Worm (Caenorhabditis elegans) whole organism, midembryonic: ENCODE data around the gene srh-295.

ENCODE experiments used
- T22C8.4 ChIP-seq: fragments of 200-800 bp; sonication (Bioruptor generic); IDR thresholded peaks from 2 replicates; pipeline ENCODE4 v1.3.6; 2022; ENCODE audit warnings: missing genetic modification characterization, missing compliant biosample characterization
- cog-1 ChIP-seq: sonication (generic microtip); optimal IDR thresholded peaks from 2 replicates; lab custom pipeline; 2016; ENCODE audit warnings: missing genetic modification characterization, missing compliant biosample characterization
- flt-1 ChIP-seq: fragments of 200-800 bp; sonication (Bioruptor generic); IDR thresholded peaks from 2 replicates; pipeline ENCODE4 v1.3.6; 2022; ENCODE audit warnings: missing genetic modification characterization, missing compliant biosample characterization
- klf-2 ChIP-seq: fragments of 200-800 bp; sonication (Bioruptor generic); conservative IDR thresholded peaks from 2 replicates; pipeline ENCODE4 v1.3.6; 2022; ENCODE audit warnings: missing genetic modification reagents, missing genetic modification characterization, missing compliant biosample characterization
- med-1 ChIP-seq: sonication (generic microtip); optimal IDR thresholded peaks from 2 replicates; lab custom pipeline; 2017; ENCODE audit warnings: missing genetic modification characterization, mild to moderate bottlenecking, missing compliant biosample characterization, antibody characterized with exemption, missing genetic modification reagents; ENCODE audit not compliant: insufficient read depth
- ref-1 ChIP-seq: fragments of 200-800 bp; sonication (Bioruptor generic); conservative IDR thresholded peaks from 2 replicates; pipeline ENCODE4 v1.3.6; 2022; ENCODE audit warnings: missing genetic modification reagents, missing genetic modification characterization, missing compliant biosample characterization
- tab-1 ChIP-seq: fragments of 200-800 bp; sonication (Bioruptor generic); IDR thresholded peaks from 2 replicates; pipeline ENCODE4 v1.3.6; 2022; ENCODE audit warnings: missing genetic modification characterization, missing compliant biosample characterization
- ztf-23 ChIP-seq: fragments of 200-800 bp; sonication (Bioruptor generic); IDR thresholded peaks from 2 replicates; pipeline ENCODE4 v1.3.6; 2022; ENCODE audit warnings: missing genetic modification reagents, missing genetic modification characterization, missing compliant biosample characterization
- ztf-29 ChIP-seq: fragments of 200-800 bp; sonication (Bioruptor generic); IDR thresholded peaks from 2 replicates; pipeline ENCODE4 v1.3.6; 2022; ENCODE audit warnings: missing genetic modification reagents, missing genetic modification characterization, missing compliant biosample characterization

The srh-295 gene

ce11 chrV:15327745-15328447, 2.5 kb upstream of the srh-295 start, which contains the start of gene ZK1037.6:
Gene ZK1037.6 (minus strand): TSS chrV:15327795.
- TF ChIP-seq med-1 (GFP tag; lab: Kevin White, UChicago) (no peak), flt-1 (GFP tag; lab: Robert Waterston, UW) (no peak), cog-1 (no peak), T22C8.4 (no peak), klf-2 (GFP tag; lab: Robert Waterston, UW) (no peak), tab-1 (GFP tag; lab: Robert Waterston, UW) (no peak), ztf-29 (GFP tag; lab: Robert Waterston, UW) (no peak), ztf-23 (GFP tag; lab: Robert Waterston, UW) (no peak), ref-1 (GFP tag; lab: Robert Waterston, UW) (no peak)

ce11 chrV:15332851-15333250, 2.4 kb downstream of the srh-295 start, which contains the start of gene srw-113:
Gene srw-113 (plus strand): TSS chrV:15333151.
- TF ChIP-seq ztf-29 (GFP tag; lab: Robert Waterston, UW) (no peak), med-1 (GFP tag; lab: Kevin White, UChicago) (no peak), cog-1 (no peak), flt-1 (GFP tag; lab: Robert Waterston, UW) (no peak), ref-1 (GFP tag; lab: Robert Waterston, UW) (no peak)

ce11 chrV:15337405-15337804, 7.0 kb downstream of the srh-295 start, which contains the start of gene wrt-7:
Gene wrt-7 (minus strand): TSS chrV:15337505.
- TF ChIP-seq flt-1 (GFP tag; lab: Robert Waterston, UW) (no peak), ref-1 (GFP tag; lab: Robert Waterston, UW) (no peak), T22C8.4 (no peak), tab-1 (GFP tag; lab: Robert Waterston, UW) (no peak), med-1 (GFP tag; lab: Kevin White, UChicago) (no peak), cog-1 (no peak), ztf-23 (GFP tag; lab: Robert Waterston, UW) (no peak), klf-2 (GFP tag; lab: Robert Waterston, UW) (no peak), ztf-29 (GFP tag; lab: Robert Waterston, UW) (no peak)

ce11 chrV:15339363-15339762, 8.9 kb downstream of the srh-295 start, which contains the start of gene clec-228:
Gene clec-228 (minus strand): TSS chrV:15339463.
- TF ChIP-seq flt-1 (GFP tag; lab: Robert Waterston, UW) (no peak), ztf-23 (GFP tag; lab: Robert Waterston, UW) (no peak), ztf-29 (GFP tag; lab: Robert Waterston, UW) (no peak), klf-2 (GFP tag; lab: Robert Waterston, UW) (no peak), med-1 (GFP tag; lab: Kevin White, UChicago) (no peak), ref-1 (GFP tag; lab: Robert Waterston, UW) (no peak), tab-1 (GFP tag; lab: Robert Waterston, UW) (no peak), T22C8.4 (no peak), cog-1 (no peak)

- TF ChIP-seq tab-1 (GFP tag; lab: Robert Waterston, UW) (no peak), med-1 (GFP tag; lab: Kevin White, UChicago) (no peak), ztf-23 (GFP tag; lab: Robert Waterston, UW) (no peak), flt-1 (GFP tag; lab: Robert Waterston, UW) (no peak), ztf-29 (GFP tag; lab: Robert Waterston, UW) (no peak), cog-1 (no peak), klf-2 (GFP tag; lab: Robert Waterston, UW) (no peak), T22C8.4 (no peak), ref-1 (GFP tag; lab: Robert Waterston, UW) (no peak)
Observed at ce11 chrV:15341404-15341803, 11.0 kb downstream of the srh-295 start, which contains the start of gene clec-229. Gene clec-229 (minus strand): TSS chrV:15341504.

ce11 chrV:15344481-15344880, 14.1 kb downstream of the srh-295 start, which contains the start of gene wrt-8:
Gene wrt-8 (minus strand): TSS chrV:15344581.
- TF ChIP-seq ztf-23 (GFP tag; lab: Robert Waterston, UW) = no peak
- no peak for TF ChIP-seq ref-1 (GFP tag; lab: Robert Waterston, UW)
- no peak for TF ChIP-seq ztf-29 (GFP tag; lab: Robert Waterston, UW)
- no peak for TF ChIP-seq klf-2 (GFP tag; lab: Robert Waterston, UW)
- TF ChIP-seq flt-1 (GFP tag; lab: Robert Waterston, UW) = no peak
- TF ChIP-seq T22C8.4 = no peak
- TF ChIP-seq cog-1 = no peak
- TF ChIP-seq med-1 (GFP tag; lab: Kevin White, UChicago) = no peak
- no peak for TF ChIP-seq tab-1 (GFP tag; lab: Robert Waterston, UW)

ce11 chrV:15347292-15347691, 16.9 kb downstream of the srh-295 start, which contains the start of gene C29F3.3:
Gene C29F3.3 (minus strand): TSS chrV:15347392.
- TF ChIP-seq cog-1 = no peak
- TF ChIP-seq ref-1 (GFP tag; lab: Robert Waterston, UW) = no peak
- TF ChIP-seq T22C8.4 = no peak
- TF ChIP-seq klf-2 (GFP tag; lab: Robert Waterston, UW) = no peak
- no peak for TF ChIP-seq ztf-29 (GFP tag; lab: Robert Waterston, UW)
- no peak for TF ChIP-seq med-1 (GFP tag; lab: Kevin White, UChicago)
- no peak for TF ChIP-seq tab-1 (GFP tag; lab: Robert Waterston, UW)
- TF ChIP-seq ztf-23 (GFP tag; lab: Robert Waterston, UW) = no peak
- TF ChIP-seq flt-1 (GFP tag; lab: Robert Waterston, UW) = no peak

ce11 chrV:15349044-15349443, 18.6 kb downstream of the srh-295 start, which contains the start of gene clec-230:
Gene clec-230 (minus strand): TSS chrV:15349144.
- TF ChIP-seq klf-2 (GFP tag; lab: Robert Waterston, UW) (no peak), flt-1 (GFP tag; lab: Robert Waterston, UW) (no peak), med-1 (GFP tag; lab: Kevin White, UChicago) (no peak), T22C8.4 (no peak), ztf-23 (GFP tag; lab: Robert Waterston, UW) (no peak), ref-1 (GFP tag; lab: Robert Waterston, UW) (no peak), ztf-29 (GFP tag; lab: Robert Waterston, UW) (no peak), tab-1 (GFP tag; lab: Robert Waterston, UW) (no peak), cog-1 (no peak)
